Worm (Caenorhabditis elegans): ENCODE results near the gene nfi-1.

The nfi-1 gene

ce11 chrII:7489605-7490004 is 48.4 kb upstream of the nfi-1 start, which contains the start of gene D1022.9:
TSS of gene D1022.9 (minus strand) at chrII:7489705.
- TF ChIP-seq elt-2 (tag; optimal IDR thresholded peaks at IDR 0.05), result no peak
- TF ChIP-seq ztf-16 (tag; optimal IDR thresholded peaks at IDR 0.05), result no peak
- no peak for TF ChIP-seq zip-5 (tag; optimal IDR thresholded peaks at IDR 0.05)
- TF ChIP-seq ceh-2 (tag; optimal IDR thresholded peaks at IDR 0.05), result no peak
- TF ChIP-seq pax-1 (tag; optimal IDR thresholded peaks at IDR 0.05), result no peak
- TF ChIP-seq fax-1 (tag; optimal IDR thresholded peaks at IDR 0.05), result no peak
- no peak for TF ChIP-seq unc-55 (GFP tag; optimal IDR thresholded peaks at IDR 0.05)
- TF ChIP-seq ceh-30 (tag; optimal IDR thresholded peaks at IDR 0.05), result no peak
- TF ChIP-seq ceh-18 (tag; optimal IDR thresholded peaks at IDR 0.05), result no peak
- TF ChIP-seq npax-4 (tag; optimal IDR thresholded peaks at IDR 0.05), result no peak
- TF ChIP-seq ceh-6 (GFP tag; optimal IDR thresholded peaks at IDR 0.05), result no peak
- TF ChIP-seq rnt-1 (tag; optimal IDR thresholded peaks at IDR 0.05), result no peak
- TF ChIP-seq ttx-3 (tag; optimal IDR thresholded peaks at IDR 0.05), result no peak
- no peak for TF ChIP-seq dmd-4 (tag; optimal IDR thresholded peaks at IDR 0.05; ENCODE audit: borderline replicate concordance)
- TF ChIP-seq ceh-14 (tag; optimal IDR thresholded peaks at IDR 0.05), result no peak

ce11 chrII:7493599-7493998 is 44.4 kb upstream of the nfi-1 start, which contains the start of gene nas-23:
TSS of gene nas-23 (minus strand) at chrII:7493699.
- no peak for TF ChIP-seq ets-4 (tag; optimal IDR thresholded peaks at IDR 0.05)
- no peak for TF ChIP-seq ceh-31 (tag; optimal IDR thresholded peaks at IDR 0.05)
- no peak for TF ChIP-seq pros-1 (tag; optimal IDR thresholded peaks at IDR 0.05)
- TF ChIP-seq lim-6 (tag; optimal IDR thresholded peaks at IDR 0.05), result no peak
- TF ChIP-seq T23F11.4 (GFP tag; optimal IDR thresholded peaks at IDR 0.05), result no peak
- TF ChIP-seq pqm-1 (tag; optimal IDR thresholded peaks at IDR 0.05), result no peak
- TF ChIP-seq fkh-10 (GFP tag; optimal IDR thresholded peaks at IDR 0.05), result no peak
- no peak for TF ChIP-seq madf-2 (tag; optimal IDR thresholded peaks at IDR 0.05)
- no peak for TF ChIP-seq ceh-2 (tag; optimal IDR thresholded peaks at IDR 0.05)
- no peak for TF ChIP-seq ceh-19 (GFP tag; optimal IDR thresholded peaks at IDR 0.05)
- no peak for TF ChIP-seq pha-2 (tag; optimal IDR thresholded peaks at IDR 0.05)
- no peak for TF ChIP-seq ceh-9 (tag; optimal IDR thresholded peaks at IDR 0.05)

ce11 chrII:7494155-7494554 is 43.8 kb upstream of the nfi-1 start, which contains the start of gene R10H1.1:
TSS of gene R10H1.1 (plus strand) at chrII:7494455.
- TF ChIP-seq lin-11 (tag; optimal IDR thresholded peaks at IDR 0.05), result no peak
- TF ChIP-seq ref-2 (tag; optimal IDR thresholded peaks at IDR 0.05), result no peak
- no peak for TF ChIP-seq C08G9.2 (tag; optimal IDR thresholded peaks at IDR 0.05)
- no peak for TF ChIP-seq ama-1 (optimal IDR thresholded peaks at IDR 0.05)
- no peak for TF ChIP-seq nhr-232 (tag; optimal IDR thresholded peaks at IDR 0.05)

- no peak for TF ChIP-seq K09A11.1 (tag; optimal IDR thresholded peaks at IDR 0.05; ENCODE audit: insufficient read depth)
- TF ChIP-seq pqm-1 (tag; optimal IDR thresholded peaks at IDR 0.05), result no peak
- no peak for TF ChIP-seq unc-55 (GFP tag; optimal IDR thresholded peaks at IDR 0.05)
Observed at ce11 chrII:7496070-7496469, 41.9 kb upstream of the nfi-1 start, which contains the start of gene spi-1. TSS of gene spi-1 (plus strand) at chrII:7496247.

- TF ChIP-seq mec-3 (tag; optimal IDR thresholded peaks at IDR 0.05; ENCODE audit: borderline replicate concordance), result no peak
Observed at ce11 chrII:7499390-7499789, 38.6 kb upstream of the nfi-1 start, which contains the start of gene srab-14. TSS of gene srab-14 (minus strand) at chrII:7499490.

DNA sequence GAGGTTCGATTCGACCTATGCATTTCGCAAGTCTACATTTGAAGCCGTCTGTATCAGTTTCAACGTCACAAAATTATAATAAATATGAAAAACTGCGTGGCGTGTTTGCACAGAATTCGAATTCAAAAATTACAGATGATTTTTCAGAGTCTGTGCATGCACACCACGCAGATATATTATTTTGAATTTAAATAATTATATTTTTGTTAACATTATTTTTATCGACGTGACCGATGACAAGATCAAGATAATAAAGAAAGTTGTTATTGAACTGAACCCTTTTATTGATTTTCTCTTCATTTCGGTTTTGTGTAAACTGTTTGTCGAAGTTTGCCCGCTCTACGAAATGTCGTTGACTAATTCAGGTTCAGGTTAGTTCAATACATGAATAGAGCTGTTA is 33.0 kb upstream of the nfi-1 start, which contains the start of gene C28F5.1:
TSS of gene C28F5.1 (plus strand) at position 301 of the 400 bp plus-strand sequence.
- TF ChIP-seq fkh-6 (tag; optimal IDR thresholded peaks at IDR 0.05) (no peak), unc-42 (tag; optimal IDR thresholded peaks at IDR 0.05) (no peak), fax-1 (tag; optimal IDR thresholded peaks at IDR 0.05) (no peak), ceh-18 (tag; optimal IDR thresholded peaks at IDR 0.05) (no peak), pha-4 (tag; optimal IDR thresholded peaks at IDR 0.05) (no peak), ceh-19 (GFP tag; optimal IDR thresholded peaks at IDR 0.05) (no peak), elt-4 (tag; optimal IDR thresholded peaks at IDR 0.05) (no peak), ceh-24 (tag; optimal IDR thresholded peaks at IDR 0.05) (no peak), nfya-1 (tag; optimal IDR thresholded peaks at IDR 0.05) (no peak), ama-1 (optimal IDR thresholded peaks at IDR 0.05) (no peak), ceh-2 (tag; optimal IDR thresholded peaks at IDR 0.05) (no peak), lim-6 (tag; optimal IDR thresholded peaks at IDR 0.05) (no peak), F13H6.1 (tag; optimal IDR thresholded peaks at IDR 0.05) (no peak), ztf-16 (tag; optimal IDR thresholded peaks at IDR 0.05) (no peak), ceh-6 (GFP tag; optimal IDR thresholded peaks at IDR 0.05) (no peak), hlh-13 (GFP tag; optimal IDR thresholded peaks at IDR 0.05) (no peak), ttx-3 (tag; optimal IDR thresholded peaks at IDR 0.05) (no peak), ref-2 (tag; optimal IDR thresholded peaks at IDR 0.05) (no peak)

Measured in whole organism, late embryonic.